Worm (Caenorhabditis elegans) whole organism, mixed stage, embryonic: ENCODE data around the gene C47D12.2.

Experiments used
- M03D4.4 ChIP-seq: sonication (generic microtip); optimal IDR thresholded peaks from 2 replicates; lab custom pipeline; 2017; ENCODE audit warnings: mild to moderate bottlenecking, missing genetic modification characterization, missing compliant biosample characterization
- blmp-1 ChIP-seq: fragments of 150-350 bp; optimal IDR thresholded peaks from 2 replicates; lab custom pipeline; 2014; ENCODE audit warnings: missing biosample characterization, missing genetic modification characterization
- ceh-39 ChIP-seq: fragments of 150-350 bp; optimal IDR thresholded peaks from 2 replicates; lab custom pipeline; 2014; ENCODE audit warnings: missing biosample characterization, missing genetic modification characterization
- ceh-83 ChIP-seq: fragments of 200-800 bp; sonication (Bioruptor generic); optimal IDR thresholded peaks from 2 replicates; lab custom pipeline; 2018; ENCODE audit warnings: mild to moderate bottlenecking, missing genetic modification characterization, missing compliant biosample characterization
- elt-3 ChIP-seq: fragments of 150-350 bp; optimal IDR thresholded peaks from 2 replicates; lab custom pipeline; 2014; ENCODE audit warnings: missing biosample characterization, missing genetic modification characterization
- ham-2 ChIP-seq: fragments of 200-800 bp; sonication (Bioruptor generic); optimal IDR thresholded peaks from 2 replicates; lab custom pipeline; 2018; ENCODE audit warnings: mild to moderate bottlenecking, missing genetic modification characterization, missing compliant biosample characterization
- mep-1 ChIP-seq: fragments of 150-350 bp; optimal IDR thresholded peaks from 2 replicates; lab custom pipeline; 2017; ENCODE audit warnings: missing biosample characterization, missing genetic modification reagents, missing genetic modification characterization, inconsistent platforms
- nhr-12 ChIP-seq: fragments of 150-350 bp; optimal IDR thresholded peaks from 2 replicates; lab custom pipeline; 2014; ENCODE audit warnings: missing biosample characterization, missing genetic modification characterization
- snpc-4 ChIP-seq: fragments of 150-350 bp; optimal IDR thresholded peaks from 2 replicates; lab custom pipeline; 2014; ENCODE audit warnings: missing biosample characterization, missing genetic modification characterization
- unc-39 ChIP-seq: fragments of 150-350 bp; optimal IDR thresholded peaks from 2 replicates; lab custom pipeline; 2014; ENCODE audit warnings: missing biosample characterization, missing genetic modification characterization
- unc-62 ChIP-seq: fragments of 150-350 bp; optimal IDR thresholded peaks from 2 replicates; lab custom pipeline; 2014; ENCODE audit warnings: missing biosample characterization, missing genetic modification reagents, missing genetic modification characterization

DNA sequence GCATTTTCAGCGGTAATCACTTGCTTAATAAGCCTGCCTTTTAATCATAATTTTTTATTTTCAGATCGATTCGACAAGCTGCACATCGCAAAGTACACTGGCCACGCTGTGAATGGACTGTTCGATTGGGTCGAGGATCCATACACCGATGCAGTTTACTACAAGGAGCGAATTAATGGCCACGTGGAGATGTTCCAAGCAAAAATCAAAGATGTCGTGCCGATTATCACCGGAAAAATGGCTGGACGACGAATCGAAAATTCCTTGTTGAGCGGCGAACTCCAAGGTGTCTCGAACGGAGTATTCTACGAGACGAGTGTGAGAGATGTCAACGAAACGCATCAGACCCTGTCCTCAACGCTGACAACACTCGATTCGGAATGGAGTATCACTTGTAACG is 51.3 kb downstream of the C47D12.2 start:
- TF ChIP-seq blmp-1 (tag; lab: Kevin White, UChicago) (no peak), unc-62 (GFP tag; lab: Kevin White, UChicago) (no peak), unc-39 (tag; lab: Kevin White, UChicago) (no peak), M03D4.4 (tag; lab: Kevin White, UChicago) (no peak), nhr-12 (tag; lab: Kevin White, UChicago) (no peak), elt-3 (no peak), snpc-4 (no peak), mep-1 (no peak), ham-2 (GFP tag; lab: Kevin White, UChicago) (no peak), ceh-39 (tag; lab: Kevin White, UChicago) (no peak), ceh-83 (GFP tag; lab: Kevin White, UChicago) (no peak)
